Fruit fly (Drosophila melanogaster) whole organism, embryonic: ENCODE data around the gene CG46458.

ENCODE experiments used
- BEAF-32 ChIP-seq: fragments of 200-800 bp; sonication (Bioruptor generic); optimal IDR thresholded peaks from 3 replicates; lab custom pipeline; 2017; ENCODE audit warnings: missing biosample characterization, missing genetic modification characterization, mild to moderate bottlenecking, moderate library complexity, missing genetic modification reagents
- CG10543 ChIP-seq: fragments of 200-800 bp; sonication (Bioruptor generic); optimal IDR thresholded peaks from 3 replicates; lab custom pipeline; 2017; ENCODE audit warnings: missing biosample characterization, mild to moderate bottlenecking, missing genetic modification characterization, moderate library complexity
- CG10654 ChIP-seq: fragments of 200-800 bp; sonication (Bioruptor generic); optimal IDR thresholded peaks from 2 replicates; lab custom pipeline; 2016; ENCODE audit warnings: missing biosample characterization, missing genetic modification characterization
- CG12942 ChIP-seq: fragments of 200-800 bp; sonication (Bioruptor generic); optimal IDR thresholded peaks from 3 replicates; lab custom pipeline; 2016; ENCODE audit warnings: missing biosample characterization, missing genetic modification characterization
- CG14710 ChIP-seq: fragments of 200-800 bp; sonication (Bioruptor generic); optimal IDR thresholded peaks from 3 replicates; lab custom pipeline; 2019; ENCODE audit warnings: missing biosample characterization, mild to moderate bottlenecking, missing genetic modification characterization, moderate library complexity
- CG15073 ChIP-seq: fragments of 200-800 bp; sonication (Bioruptor generic); optimal IDR thresholded peaks from 2 replicates; lab custom pipeline; 2016; ENCODE audit warnings: missing biosample characterization, missing genetic modification characterization
- CG1602 ChIP-seq: fragments of 200-800 bp; sonication (Bioruptor generic); optimal IDR thresholded peaks from 3 replicates; lab custom pipeline; 2016; ENCODE audit warnings: missing biosample characterization, missing genetic modification characterization
- CG16863 ChIP-seq: fragments of 200-800 bp; sonication (Bioruptor generic); optimal IDR thresholded peaks from 3 replicates; lab custom pipeline; 2016; ENCODE audit warnings: missing biosample characterization, missing genetic modification characterization
- CG2199 ChIP-seq: fragments of 200-800 bp; sonication (Bioruptor generic); IDR thresholded peaks from 3 replicates; pipeline ENCODE4 v1.3.6; 2022; ENCODE audit warnings: missing biosample characterization, missing genetic modification characterization
- CG32772 ChIP-seq: fragments of 200-800 bp; sonication (Bioruptor generic); IDR thresholded peaks from 2 replicates; pipeline ENCODE4 v1.3.6; 2022; ENCODE audit warnings: missing biosample characterization, missing genetic modification characterization
- CG33557 ChIP-seq: fragments of 200-800 bp; sonication (Bioruptor generic); optimal IDR thresholded peaks from 2 replicates; lab custom pipeline; 2019; ENCODE audit warnings: missing biosample characterization, mild to moderate bottlenecking, missing genetic modification characterization, moderate library complexity
- CG34422 ChIP-seq: fragments of 200-800 bp; sonication (Bioruptor generic); IDR thresholded peaks from 3 replicates; pipeline ENCODE4 v1.3.6; 2022; ENCODE audit warnings: missing biosample characterization, missing genetic modification characterization
- CG4328 ChIP-seq: fragments of 200-800 bp; sonication (Bioruptor generic); optimal IDR thresholded peaks from 3 replicates; lab custom pipeline; 2017; ENCODE audit warnings: missing biosample characterization, missing genetic modification reagents, missing genetic modification characterization
- CG43689 ChIP-seq: fragments of 200-800 bp; sonication (Bioruptor generic); IDR thresholded peaks from 2 replicates; pipeline ENCODE4 v1.3.6; 2022; ENCODE audit warnings: missing biosample characterization, missing genetic modification characterization
- CG5180 ChIP-seq: fragments of 200-800 bp; sonication (Bioruptor generic); optimal IDR thresholded peaks from 3 replicates; lab custom pipeline; 2017; ENCODE audit warnings: missing biosample characterization, missing genetic modification characterization, mild to moderate bottlenecking, moderate library complexity, missing genetic modification reagents
- CG5245 ChIP-seq: fragments of 200-800 bp; sonication (Bioruptor generic); optimal IDR thresholded peaks from 3 replicates; lab custom pipeline; 2016; ENCODE audit warnings: missing biosample characterization, missing genetic modification characterization
- CG6813 ChIP-seq: fragments of 200-800 bp; sonication (Bioruptor generic); optimal IDR thresholded peaks from 2 replicates; lab custom pipeline; 2017; ENCODE audit warnings: missing biosample characterization, missing genetic modification characterization, mild to moderate bottlenecking, moderate library complexity, missing genetic modification reagents
- CG7556 ChIP-seq: fragments of 200-800 bp; sonication (Bioruptor generic); optimal IDR thresholded peaks from 2 replicates; lab custom pipeline; 2017; ENCODE audit warnings: missing biosample characterization, mild to moderate bottlenecking, missing genetic modification characterization
- CG9932 ChIP-seq: fragments of 200-800 bp; sonication (Bioruptor generic); IDR thresholded peaks from 2 replicates; pipeline ENCODE4 v1.3.6; 2022; ENCODE audit warnings: missing biosample characterization, missing genetic modification characterization
- Camta ChIP-seq: fragments of 200-800 bp; sonication (Bioruptor generic); optimal IDR thresholded peaks from 2 replicates; lab custom pipeline; 2016; ENCODE audit warnings: missing biosample characterization, missing genetic modification characterization
- ERR ChIP-seq: fragments of 200-800 bp; sonication (Bioruptor generic); optimal IDR thresholded peaks from 2 replicates; lab custom pipeline; 2016; ENCODE audit warnings: missing biosample characterization, missing genetic modification characterization
- Eip74EF ChIP-seq, 2 experiments: fragments of 200-800 bp in 1 of 2; fragments of >200 bp in 1 of 2; sonication (Bioruptor generic) in 1 of 2; optimal IDR thresholded peaks; 2 replicates each; lab custom pipeline; 2017 to 2019; ENCODE audit warnings: missing biosample characterization in 2 of 2, missing genetic modification characterization in 2 of 2, mild to moderate bottlenecking in 1 of 2, moderate library complexity in 1 of 2
- HHEX ChIP-seq: fragments of 200-800 bp; sonication (Bioruptor generic); optimal IDR thresholded peaks from 3 replicates; lab custom pipeline; 2017; ENCODE audit warnings: missing biosample characterization, mild to moderate bottlenecking, missing genetic modification characterization, missing genetic modification reagents
- Hmr ChIP-seq: fragments of 200-800 bp; sonication (Bioruptor generic); optimal IDR thresholded peaks from 3 replicates; lab custom pipeline; 2017; ENCODE audit warnings: mild to moderate bottlenecking, missing biosample characterization, missing genetic modification reagents, missing genetic modification characterization
- Jarid2 ChIP-seq: fragments of 200-800 bp; sonication (Bioruptor generic); optimal IDR thresholded peaks from 3 replicates; lab custom pipeline; 2017; ENCODE audit warnings: mild to moderate bottlenecking, missing biosample characterization, missing genetic modification reagents, missing genetic modification characterization
- Lhr ChIP-seq: fragments of 200-800 bp; sonication (Bioruptor generic); optimal IDR thresholded peaks from 3 replicates; lab custom pipeline; 2017; ENCODE audit warnings: mild to moderate bottlenecking, missing biosample characterization, missing genetic modification reagents, missing genetic modification characterization
- Lpt ChIP-seq: fragments of >200 bp; optimal IDR thresholded peaks from 2 replicates; lab custom pipeline; 2018; ENCODE audit warnings: missing biosample characterization, missing genetic modification characterization
- MESR4 ChIP-seq: fragments of 200-800 bp; sonication (Bioruptor generic); optimal IDR thresholded peaks from 2 replicates; lab custom pipeline; 2018; ENCODE audit warnings: missing biosample characterization, mild to moderate bottlenecking, missing genetic modification characterization, moderate library complexity
- NC2α ChIP-seq: fragments of 200-800 bp; sonication (Bioruptor generic); optimal IDR thresholded peaks from 2 replicates; lab custom pipeline; 2016; ENCODE audit warnings: missing biosample characterization, missing genetic modification characterization
- Poxn ChIP-seq: fragments of 200-800 bp; sonication (Bioruptor generic); IDR thresholded peaks from 2 replicates; pipeline ENCODE4 v1.3.6; 2022; ENCODE audit warnings: missing biosample characterization, missing genetic modification characterization
- Rfx ChIP-seq: fragments of 200-800 bp; sonication (Bioruptor generic); IDR thresholded peaks from 2 replicates; pipeline ENCODE4 v1.3.6; 2022; ENCODE audit warnings: missing biosample characterization, missing genetic modification characterization
- Sry-β ChIP-seq: fragments of 200-800 bp; sonication (Bioruptor generic); optimal IDR thresholded peaks from 2 replicates; lab custom pipeline; 2018; ENCODE audit warnings: missing biosample characterization, mild to moderate bottlenecking, missing genetic modification characterization, moderate library complexity
- Tbp ChIP-seq: fragments of >200 bp; optimal IDR thresholded peaks from 2 replicates; lab custom pipeline; 2018; ENCODE audit warnings: missing biosample characterization, missing genetic modification characterization
- abd-A ChIP-seq: fragments of 200-800 bp; sonication (Bioruptor generic); optimal IDR thresholded peaks from 3 replicates; lab custom pipeline; 2019; ENCODE audit warnings: missing biosample characterization, mild to moderate bottlenecking, missing genetic modification characterization, moderate library complexity
- amos ChIP-seq: fragments of 200-800 bp; sonication (Bioruptor generic); IDR thresholded peaks from 2 replicates; pipeline ENCODE4 v1.3.6; 2022; ENCODE audit warnings: missing biosample characterization, missing genetic modification characterization; ENCODE audit not compliant: partially characterized antibody
- br ChIP-seq: fragments of >200 bp; optimal IDR thresholded peaks from 2 replicates; lab custom pipeline; 2017
- disco-r ChIP-seq: fragments of 200-800 bp; sonication (Bioruptor generic); optimal IDR thresholded peaks from 2 replicates; lab custom pipeline; 2016; ENCODE audit warnings: missing biosample characterization, missing genetic modification characterization
- dmrt99B ChIP-seq: fragments of 200-800 bp; sonication (Bioruptor generic); optimal IDR thresholded peaks from 2 replicates; lab custom pipeline; 2018; ENCODE audit warnings: missing biosample characterization, mild to moderate bottlenecking, missing genetic modification characterization, moderate library complexity
- dpn ChIP-seq, 2 experiments: fragments of 200-800 bp; sonication (Bioruptor generic); optimal IDR thresholded peaks; 3 replicates each; lab custom pipeline; 2016; ENCODE audit warnings: missing biosample characterization in 2 of 2, missing genetic modification characterization in 2 of 2
- ftz-f1 ChIP-seq: fragments of 200-800 bp; sonication (Bioruptor generic); optimal IDR thresholded peaks from 2 replicates; lab custom pipeline; 2016; ENCODE audit warnings: missing biosample characterization, missing genetic modification characterization
- gro ChIP-seq: fragments of 200-800 bp; sonication (Bioruptor generic); optimal IDR thresholded peaks from 2 replicates; lab custom pipeline; 2016; ENCODE audit warnings: missing biosample characterization, missing genetic modification characterization
- knrl ChIP-seq: fragments of 200-800 bp; sonication (Bioruptor generic); IDR thresholded peaks from 3 replicates; pipeline ENCODE4 v1.3.6; 2022; ENCODE audit warnings: missing biosample characterization, missing genetic modification characterization; ENCODE audit not compliant: partially characterized antibody
- phol ChIP-seq: fragments of 200-800 bp; sonication (Bioruptor generic); optimal IDR thresholded peaks from 3 replicates; lab custom pipeline; 2018; ENCODE audit warnings: missing biosample characterization, mild to moderate bottlenecking, missing genetic modification characterization, moderate library complexity
- run ChIP-seq: fragments of 200-800 bp; sonication (Bioruptor generic); optimal IDR thresholded peaks from 3 replicates; lab custom pipeline; 2018; ENCODE audit warnings: missing biosample characterization, mild to moderate bottlenecking, missing genetic modification characterization
- sim ChIP-seq: fragments of 200-800 bp; sonication (Bioruptor generic); IDR thresholded peaks from 2 replicates; pipeline ENCODE4 v1.3.6; 2022; ENCODE audit warnings: missing biosample characterization, missing genetic modification characterization
- slp2 ChIP-seq: fragments of 200-800 bp; sonication (Bioruptor generic); optimal IDR thresholded peaks from 2 replicates; lab custom pipeline; 2016; ENCODE audit warnings: missing biosample characterization, missing genetic modification characterization
- toy ChIP-seq: fragments of 200-800 bp; sonication (Bioruptor generic); IDR thresholded peaks from 2 replicates; pipeline ENCODE4 v1.3.6; 2022; ENCODE audit warnings: missing biosample characterization, missing genetic modification characterization
- wdn ChIP-seq: fragments of 200-800 bp; sonication (Bioruptor generic); IDR thresholded peaks from 2 replicates; pipeline ENCODE4 v1.3.6; 2022; ENCODE audit warnings: missing biosample characterization, missing genetic modification characterization

Gene CG46458

DNA sequence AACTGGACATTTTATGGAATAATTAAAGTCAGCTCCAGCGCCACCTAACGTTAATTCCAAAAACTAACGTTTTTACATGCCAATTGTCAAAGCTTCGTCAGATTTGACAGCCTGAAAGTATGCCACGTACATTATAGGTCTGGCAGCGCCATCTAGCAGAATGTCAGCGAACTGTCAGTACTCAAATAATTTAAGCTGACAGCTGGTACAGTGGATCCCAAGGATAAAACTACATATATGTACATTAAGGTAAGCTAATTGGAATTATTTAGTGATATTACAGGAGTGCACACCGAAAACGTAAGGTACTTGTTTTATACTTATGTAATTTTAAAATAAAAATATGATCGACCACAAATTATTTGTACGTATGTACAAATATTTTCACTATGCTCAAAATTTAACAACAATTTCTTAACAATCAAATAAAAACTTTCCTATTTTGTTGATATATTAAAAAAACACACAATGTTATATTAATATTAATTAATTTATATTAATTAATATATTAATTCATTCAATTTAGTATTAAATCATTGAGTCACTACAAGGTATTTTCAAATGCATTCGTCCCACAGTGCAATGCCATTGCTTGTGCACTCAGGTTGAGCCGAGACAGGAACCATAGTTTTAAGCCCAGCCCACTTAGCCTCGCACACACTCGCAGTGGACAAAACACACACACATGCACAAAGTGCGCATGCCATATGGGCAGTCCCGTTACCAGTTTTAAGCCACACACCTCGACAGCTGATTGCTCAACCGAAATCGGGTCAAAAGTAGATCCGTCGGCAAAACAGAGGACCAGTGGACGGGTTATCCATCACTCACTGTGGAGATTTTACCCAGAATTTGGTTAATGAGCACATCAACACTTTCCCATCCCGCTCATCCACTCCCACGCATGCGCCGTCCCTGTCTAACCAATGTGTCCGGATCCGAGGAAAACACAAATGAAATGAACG lies 45.6 kb downstream of the CG46458 start (continued):
- TF ChIP-seq CG6813 (GFP tag; lab: Kevin White, UChicago) (peak; percentile 53), dmrt99B (peak; percentile 85), toy (GFP tag; lab: Robert Waterston, UW) (no peak), NC2α (GFP tag; lab: Kevin White, UChicago) (peak; percentile 41), Lhr (GFP tag; lab: Kevin White, UChicago) (peak; percentile 79), CG9932 (GFP tag; lab: Robert Waterston, UW) (peak; percentile 64), CG14710 (tag; lab: Kevin White, UChicago) (peak; percentile 88), CG33557 (GFP tag; lab: Kevin White, UChicago) (peak; percentile 79), CG7556 (GFP tag; lab: Kevin White, UChicago) (peak; percentile 93), amos (peak; percentile 61), MESR4 (GFP tag; lab: Kevin White, UChicago) (no peak), sim (GFP tag; lab: Robert Waterston, UW) (peak; percentile 49; the same call in 1 of the 2 replicates), Sry-β (GFP tag; lab: Kevin White, UChicago) (peak; percentile 24), CG43689 (GFP tag; lab: Robert Waterston, UW) (no peak), CG4328 (GFP tag; lab: Kevin White, UChicago) (peak; percentile 75), CG1602 (GFP tag; lab: Kevin White, UChicago) (peak; percentile 81), Jarid2 (peak; percentile 31), slp2 (GFP tag; lab: Kevin White, UChicago) (peak; percentile 60), HHEX (GFP tag; lab: Kevin White, UChicago) (peak; percentile 83), ftz-f1 (GFP tag; lab: Kevin White, UChicago) (no peak), CG10543 (GFP tag; lab: Kevin White, UChicago) (peak; percentile 77), ERR (no peak), CG34422 (GFP tag; lab: Robert Waterston, UW) (peak; percentile 65), phol (tag; lab: Kevin White, UChicago) (peak; percentile 86), Hmr (GFP tag; lab: Kevin White, UChicago) (peak; percentile 86), Tbp (GFP tag; lab: Kevin White, UChicago) (no peak), Camta (GFP tag; lab: Kevin White, UChicago) (peak; percentile 54), CG10654 (peak; percentile 71), Poxn (GFP tag; lab: Robert Waterston, UW) (no peak), CG16863 (GFP tag; lab: Kevin White, UChicago) (peak; percentile 9), CG15073 (GFP tag; lab: Kevin White, UChicago) (no peak), CG5180 (GFP tag; lab: Kevin White, UChicago) (peak; percentile 56), CG12942 (GFP tag; lab: Kevin White, UChicago) (peak; percentile 83), Rfx (GFP tag; lab: Robert Waterston, UW) (peak; percentile 76), BEAF-32 (no peak), CG32772 (GFP tag; lab: Robert Waterston, UW) (0 out of 2 replicates have a peak, but pooled peaks have one; percentile 42), br (lab: Kevin White, UChicago) (no peak), Eip74EF (GFP tag; optimal IDR thresholded peaks at IDR 0.05; lab: Kevin White, UChicago) (peak in 1 of 2 experiments; percentile 74), run (tag; lab: Kevin White, UChicago) (peak; percentile 61), dpn (GFP tag; optimal IDR thresholded peaks at IDR 0.05; lab: Kevin White, UChicago) (peak; percentile 50 to 75), Lpt (no peak), disco-r (GFP tag; lab: Kevin White, UChicago) (peak; percentile 8), CG2199 (GFP tag; lab: Robert Waterston, UW) (peak; percentile 44; the same call in 1 of the 3 replicates), abd-A (tag; lab: Kevin White, UChicago) (no peak), wdn (GFP tag; lab: Robert Waterston, UW) (peak; percentile 66), CG5245 (GFP tag; lab: Kevin White, UChicago) (peak; percentile 44), gro (GFP tag; lab: Kevin White, UChicago) (peak; percentile 24), knrl (no peak; the same call in 2 of the 3 replicates)
